Fruit fly (Drosophila melanogaster) whole organism, embryonic: ENCODE results near the gene CG32483.

Experiments used
- Adf1 ChIP-seq: fragments of 200-800 bp; sonication (Bioruptor generic); IDR thresholded peaks from 2 replicates; pipeline ENCODE4 v1.3.6; 2022; ENCODE audit warnings: missing biosample characterization, missing genetic modification characterization
- Aef1 ChIP-seq: fragments of 200-800 bp; sonication (Bioruptor generic); IDR thresholded peaks from 3 replicates; pipeline ENCODE4 v1.3.6; 2022; ENCODE audit warnings: missing biosample characterization, missing genetic modification characterization
- Antp ChIP-seq: fragments of 200-800 bp; sonication (Bioruptor generic); optimal IDR thresholded peaks from 3 replicates; lab custom pipeline; 2016; ENCODE audit warnings: missing biosample characterization, missing genetic modification characterization
- Awh ChIP-seq: fragments of 200-800 bp; sonication (Bioruptor generic); IDR thresholded peaks from 2 replicates; pipeline ENCODE4, ENCODE4 v1.3.6; 2022; ENCODE audit warnings: missing biosample characterization, missing genetic modification characterization
- B-H2 ChIP-seq: fragments of 200-800 bp; sonication (Bioruptor generic); optimal IDR thresholded peaks from 2 replicates; lab custom pipeline; 2018; ENCODE audit warnings: missing biosample characterization, mild to moderate bottlenecking, missing genetic modification characterization
- CG11695 ChIP-seq: fragments of 200-800 bp; sonication (Bioruptor generic); IDR thresholded peaks from 3 replicates; pipeline ENCODE4 v1.3.6; 2022; ENCODE audit warnings: missing biosample characterization, missing genetic modification characterization
- CG14710 ChIP-seq: fragments of 200-800 bp; sonication (Bioruptor generic); optimal IDR thresholded peaks from 3 replicates; lab custom pipeline; 2019; ENCODE audit warnings: missing biosample characterization, mild to moderate bottlenecking, missing genetic modification characterization, moderate library complexity
- CG1647 ChIP-seq: fragments of 200-800 bp; sonication (Bioruptor generic); optimal IDR thresholded peaks from 3 replicates; lab custom pipeline; 2016; ENCODE audit warnings: missing biosample characterization, missing genetic modification characterization
- CG16813 ChIP-seq: fragments of 200-800 bp; sonication (Bioruptor generic); IDR thresholded peaks from 3 replicates; pipeline ENCODE4 v1.3.6; 2022; ENCODE audit warnings: missing biosample characterization, missing genetic modification characterization; ENCODE audit not compliant: partially characterized antibody
- CG17361 ChIP-seq: fragments of 200-800 bp; sonication (Bioruptor generic); IDR thresholded peaks from 3 replicates; pipeline ENCODE4 v1.3.6; 2022; ENCODE audit warnings: missing biosample characterization, missing genetic modification characterization
- CG2202 ChIP-seq: fragments of 200-800 bp; sonication (Bioruptor generic); optimal IDR thresholded peaks from 2 replicates; lab custom pipeline; 2018; ENCODE audit warnings: missing biosample characterization, mild to moderate bottlenecking, missing genetic modification characterization
- CG2678 ChIP-seq: fragments of 200-800 bp; sonication (Bioruptor generic); optimal IDR thresholded peaks from 3 replicates; lab custom pipeline; 2019; ENCODE audit warnings: missing biosample characterization, mild to moderate bottlenecking, missing genetic modification characterization, moderate library complexity
- CG31224 ChIP-seq: fragments of 200-800 bp; sonication (Bioruptor generic); IDR thresholded peaks from 2 replicates; pipeline ENCODE4 v1.3.6; 2022; ENCODE audit warnings: missing biosample characterization, missing genetic modification characterization
- CG4282 ChIP-seq: fragments of 200-800 bp; sonication (Bioruptor generic); optimal IDR thresholded peaks from 2 replicates; lab custom pipeline; 2016; ENCODE audit warnings: missing biosample characterization, missing genetic modification characterization
- CG7745 ChIP-seq: fragments of 200-800 bp; sonication (Bioruptor generic); optimal IDR thresholded peaks from 2 replicates; lab custom pipeline; 2018; ENCODE audit warnings: missing biosample characterization, mild to moderate bottlenecking, missing genetic modification characterization, moderate library complexity
- CG7928 ChIP-seq: fragments of 200-800 bp; sonication (Bioruptor generic); optimal IDR thresholded peaks from 2 replicates; lab custom pipeline; 2017; ENCODE audit warnings: missing biosample characterization, mild to moderate bottlenecking, missing genetic modification characterization
- CG8359 ChIP-seq: fragments of 200-800 bp; sonication (Bioruptor generic); optimal IDR thresholded peaks from 2 replicates; lab custom pipeline; 2017; ENCODE audit warnings: missing biosample characterization, mild to moderate bottlenecking, missing genetic modification characterization, borderline replicate concordance
- D ChIP-seq, 2 experiments: fragments of 200-800 bp in 1 of 2; fragments of >200 bp in 1 of 2; sonication (Bioruptor generic) in 1 of 2; optimal IDR thresholded peaks; 2 replicates in 1 of 2; 3 replicates in 1 of 2; lab custom pipeline; 2017; ENCODE audit warnings: mild to moderate bottlenecking in 1 of 2, missing biosample characterization in 1 of 2, missing genetic modification characterization in 1 of 2, missing genetic modification reagents in 1 of 2
- Dad ChIP-seq: fragments of 200-800 bp; sonication (Bioruptor generic); optimal IDR thresholded peaks from 3 replicates; lab custom pipeline; 2016; ENCODE audit warnings: missing biosample characterization, missing genetic modification characterization
- Dip3 ChIP-seq: fragments of 200-800 bp; sonication (Bioruptor generic); optimal IDR thresholded peaks from 3 replicates; lab custom pipeline; 2016; ENCODE audit warnings: missing biosample characterization, missing genetic modification characterization
- Doc2 ChIP-seq: fragments of 200-800 bp; sonication (Bioruptor generic); IDR thresholded peaks from 2 replicates; pipeline ENCODE4 v1.3.6; 2022; ENCODE audit warnings: missing biosample characterization, missing genetic modification characterization
- Fer1 ChIP-seq: fragments of 200-800 bp; sonication (Bioruptor generic); optimal IDR thresholded peaks from 2 replicates; lab custom pipeline; 2017; ENCODE audit warnings: missing biosample characterization, mild to moderate bottlenecking, missing genetic modification characterization
- Hr51 ChIP-seq, 2 experiments: fragments of 200-800 bp; sonication (Bioruptor generic); optimal IDR thresholded peaks; 2 replicates in 1 of 2; 3 replicates in 1 of 2; lab custom pipeline; 2016 to 2018; ENCODE audit warnings: missing biosample characterization in 2 of 2, missing genetic modification characterization in 2 of 2, mild to moderate bottlenecking in 1 of 2, moderate library complexity in 1 of 2
- Lhr ChIP-seq: fragments of 200-800 bp; sonication (Bioruptor generic); optimal IDR thresholded peaks from 3 replicates; lab custom pipeline; 2017; ENCODE audit warnings: mild to moderate bottlenecking, missing biosample characterization, missing genetic modification reagents, missing genetic modification characterization
- MTF-1 ChIP-seq: fragments of 200-800 bp; sonication (Bioruptor generic); optimal IDR thresholded peaks from 2 replicates; lab custom pipeline; 2018; ENCODE audit warnings: missing biosample characterization, mild to moderate bottlenecking, missing genetic modification characterization, borderline replicate concordance
- Mrtf ChIP-seq: fragments of 200-800 bp; sonication (Bioruptor generic); IDR thresholded peaks from 3 replicates; pipeline ENCODE4 v1.3.6; 2022; ENCODE audit warnings: missing biosample characterization, missing genetic modification characterization
- Oaz ChIP-seq: fragments of 200-800 bp; sonication (Bioruptor generic); IDR thresholded peaks from 2 replicates; pipeline ENCODE4 v1.3.6; 2022; ENCODE audit warnings: missing biosample characterization, missing genetic modification characterization
- Pdp1 ChIP-seq, 2 experiments: fragments of 200-800 bp; sonication (Bioruptor generic); optimal IDR thresholded peaks; 3 replicates each; lab custom pipeline; 2016; ENCODE audit warnings: missing biosample characterization in 2 of 2, missing genetic modification characterization in 2 of 2, mild to moderate bottlenecking in 1 of 2, moderate library complexity in 1 of 2
- Sin3A ChIP-seq: fragments of >200 bp; optimal IDR thresholded peaks from 2 replicates; lab custom pipeline; 2018
- Six4 ChIP-seq: fragments of 200-800 bp; sonication (Bioruptor generic); optimal IDR thresholded peaks from 2 replicates; lab custom pipeline; 2016; ENCODE audit warnings: missing biosample characterization, missing genetic modification characterization
- Trl ChIP-seq, 3 experiments: fragments of >200 bp in 2 of 3; fragments of 200-800 bp in 1 of 3; sonication (Bioruptor generic) in 1 of 3; optimal IDR thresholded peaks; 2 replicates in 1 of 3; 3 replicates in 2 of 3; lab custom pipeline; 2016 to 2017; ENCODE audit warnings: missing biosample characterization in 1 of 3, missing genetic modification characterization in 1 of 3
- Xrp1 ChIP-seq: fragments of 200-800 bp; sonication (Bioruptor generic); IDR thresholded peaks from 2 replicates; pipeline ENCODE4 v1.3.6; 2022; ENCODE audit warnings: missing biosample characterization, missing genetic modification characterization
- az2 ChIP-seq: fragments of 200-800 bp; sonication (Bioruptor generic); optimal IDR thresholded peaks from 3 replicates; lab custom pipeline; 2016; ENCODE audit warnings: missing biosample characterization, missing genetic modification characterization
- cas ChIP-seq: fragments of 200-800 bp; sonication (Bioruptor generic); IDR thresholded peaks from 2 replicates; pipeline ENCODE4 v1.3.6; 2022; ENCODE audit warnings: missing biosample characterization, missing genetic modification characterization
- croc ChIP-seq: fragments of 200-800 bp; sonication (Bioruptor generic); conservative IDR thresholded peaks from 3 replicates; pipeline ENCODE4 v1.3.6; 2022; ENCODE audit warnings: missing biosample characterization, missing genetic modification characterization
- crp ChIP-seq, 2 experiments: fragments of 200-800 bp; sonication (Bioruptor generic); optimal IDR thresholded peaks; 2 replicates in 1 of 2; 3 replicates in 1 of 2; lab custom pipeline; 2017; ENCODE audit warnings: missing biosample characterization in 2 of 2, missing genetic modification characterization in 2 of 2, mild to moderate bottlenecking in 1 of 2, moderate library complexity in 1 of 2
- ftz-f1 ChIP-seq: fragments of 200-800 bp; sonication (Bioruptor generic); optimal IDR thresholded peaks from 2 replicates; lab custom pipeline; 2016; ENCODE audit warnings: missing biosample characterization, missing genetic modification characterization
- gcm ChIP-seq: fragments of 200-800 bp; sonication (Bioruptor generic); optimal IDR thresholded peaks from 2 replicates; lab custom pipeline; 2019; ENCODE audit warnings: missing biosample characterization, mild to moderate bottlenecking, missing genetic modification characterization, moderate library complexity
- hbn ChIP-seq: fragments of 200-800 bp; sonication (Bioruptor generic); IDR thresholded peaks from 2 replicates; pipeline ENCODE4 v1.3.6; 2022; ENCODE audit warnings: missing biosample characterization, missing genetic modification characterization; ENCODE audit not compliant: partially characterized antibody
- her ChIP-seq: fragments of 200-800 bp; sonication (Bioruptor generic); optimal IDR thresholded peaks from 2 replicates; lab custom pipeline; 2016; ENCODE audit warnings: missing biosample characterization, missing genetic modification characterization
- ind ChIP-seq: fragments of 200-800 bp; sonication (Bioruptor generic); optimal IDR thresholded peaks from 3 replicates; lab custom pipeline; 2016; ENCODE audit warnings: missing biosample characterization, missing genetic modification characterization
- insv ChIP-seq, 2 experiments: fragments of 200-800 bp; sonication (Bioruptor generic); optimal IDR thresholded peaks; 3 replicates each; lab custom pipeline; 2016 to 2018; ENCODE audit warnings: missing biosample characterization in 2 of 2, missing genetic modification characterization in 2 of 2
- lov ChIP-seq, 2 experiments: fragments of 200-800 bp in 1 of 2; fragments of >200 bp in 1 of 2; sonication (Bioruptor generic) in 1 of 2; IDR thresholded peaks in 1 of 2; optimal IDR thresholded peaks in 1 of 2; 2 replicates in 1 of 2; 3 replicates in 1 of 2; pipeline versions ENCODE4 v1.3.6 to Lab custom; 2017 to 2022; ENCODE audit warnings: missing biosample characterization in 1 of 2, missing genetic modification characterization in 1 of 2
- oc ChIP-seq: fragments of 200-800 bp; sonication (Bioruptor generic); optimal IDR thresholded peaks from 2 replicates; lab custom pipeline; 2018; ENCODE audit warnings: missing biosample characterization, mild to moderate bottlenecking, missing genetic modification characterization, moderate library complexity
- sima ChIP-seq: fragments of 200-800 bp; sonication (Bioruptor generic); optimal IDR thresholded peaks from 2 replicates; lab custom pipeline; 2016; ENCODE audit warnings: missing biosample characterization, missing genetic modification characterization
- twi ChIP-seq: fragments of 200-800 bp; optimal IDR thresholded peaks from 2 replicates; lab custom pipeline; 2019; ENCODE audit warnings: missing biosample characterization, mild to moderate bottlenecking, missing genetic modification characterization, moderate library complexity
- z ChIP-seq: fragments of 200-800 bp; sonication (Bioruptor generic); IDR thresholded peaks from 3 replicates; pipeline ENCODE4 v1.3.6; 2022; ENCODE audit warnings: missing biosample characterization, missing genetic modification characterization
- zen ChIP-seq: fragments of 200-800 bp; sonication (Bioruptor generic); optimal IDR thresholded peaks from 3 replicates; lab custom pipeline; 2018; ENCODE audit warnings: missing biosample characterization, mild to moderate bottlenecking, missing genetic modification characterization, moderate library complexity

Gene CG32483

dm6 chr3L:642146-642864 is 47.6 kb downstream of the CG32483 start (continued):
- TF ChIP-seq ind (GFP tag; lab: Kevin White, UChicago) = peak; percentile 37
- no peak for TF ChIP-seq Pdp1 (GFP tag; optimal IDR thresholded peaks at IDR 0.05; lab: Kevin White, UChicago)
- TF ChIP-seq CG2202 (tag; lab: Kevin White, UChicago) = no peak
- TF ChIP-seq CG4282 = no peak
- TF ChIP-seq crp (GFP tag; optimal IDR thresholded peaks at IDR 0.05; lab: Kevin White, UChicago) = no peak
- TF ChIP-seq Six4 (GFP tag; lab: Kevin White, UChicago) = peak; percentile 7
- 0 out of 3 replicates have a peak, but pooled peaks have one; percentile 31 for TF ChIP-seq Mrtf (GFP tag; lab: Robert Waterston, UW)
- no peak for TF ChIP-seq Dip3 (GFP tag; lab: Kevin White, UChicago)
- no peak for TF ChIP-seq D (optimal IDR thresholded peaks at IDR 0.05; lab: Kevin White, UChicago)
- TF ChIP-seq D (GFP tag; optimal IDR thresholded peaks at IDR 0.05; lab: Kevin White, UChicago) = peak; percentile 54
- 0 out of 2 replicates have a peak, but pooled peaks have one; percentile 28 for TF ChIP-seq CG31224 (GFP tag; lab: Robert Waterston, UW)
- TF ChIP-seq az2 (GFP tag; lab: Kevin White, UChicago) = peak; percentile 60
- no peak for TF ChIP-seq CG16813 (GFP tag; lab: Robert Waterston, UW)
- no peak for TF ChIP-seq CG7745 (tag; lab: Kevin White, UChicago)
- TF ChIP-seq CG17361 (GFP tag; lab: Robert Waterston, UW) = peak; percentile 76
- TF ChIP-seq Trl (optimal IDR thresholded peaks at IDR 0.05; lab: Kevin White, UChicago) = no peak
- no peak for TF ChIP-seq Trl (GFP tag; optimal IDR thresholded peaks at IDR 0.05; lab: Kevin White, UChicago)
- TF ChIP-seq oc (tag; lab: Kevin White, UChicago) = no peak
- TF ChIP-seq lov (optimal IDR thresholded peaks at IDR 0.05; lab: Kevin White, UChicago) = no peak
- 0 out of 3 replicates have a peak, but pooled peaks have one; percentile 20 for TF ChIP-seq lov (GFP tag; IDR thresholded peaks at IDR 0.05; lab: Robert Waterston, UW)
- TF ChIP-seq ftz-f1 (GFP tag; lab: Kevin White, UChicago) = no peak
- peak; percentile 34; the same call in 1 of the 3 replicates for TF ChIP-seq croc (GFP tag; lab: Robert Waterston, UW)
- peak; percentile 3 for TF ChIP-seq zen
- no peak for TF ChIP-seq Dad (GFP tag; lab: Kevin White, UChicago)
- TF ChIP-seq CG11695 (GFP tag; lab: Robert Waterston, UW) = peak; percentile 20; the same call in 1 of the 3 replicates
- TF ChIP-seq Antp = no peak
- TF ChIP-seq insv (GFP tag; optimal IDR thresholded peaks at IDR 0.05; lab: Kevin White, UChicago) = no peak
- TF ChIP-seq CG1647 = no peak
- peak in 1 of 2 experiments; percentile 82 for TF ChIP-seq Hr51 (GFP tag; optimal IDR thresholded peaks at IDR 0.05; lab: Kevin White, UChicago)
- TF ChIP-seq hbn (GFP tag; lab: Robert Waterston, UW) = no peak
- no peak for TF ChIP-seq Aef1 (GFP tag; lab: Robert Waterston, UW)
- TF ChIP-seq Fer1 = peak; percentile 54
- TF ChIP-seq MTF-1 (GFP tag; lab: Kevin White, UChicago) = no peak
- TF ChIP-seq Doc2 (GFP tag; lab: Robert Waterston, UW) = no peak
- TF ChIP-seq Adf1 = no peak
- no peak for TF ChIP-seq cas
- TF ChIP-seq B-H2 (GFP tag; lab: Kevin White, UChicago) = no peak
- no peak for TF ChIP-seq Lhr (GFP tag; lab: Kevin White, UChicago)
- TF ChIP-seq CG8359 (GFP tag; lab: Kevin White, UChicago) = peak; percentile 12
- TF ChIP-seq z (GFP tag; lab: Robert Waterston, UW) = no peak
- TF ChIP-seq gcm (GFP tag; lab: Kevin White, UChicago) = peak; percentile 69
- peak; percentile 63 for TF ChIP-seq Xrp1 (GFP tag; lab: Robert Waterston, UW)
- peak; percentile 17; the same call in 1 of the 2 replicates for TF ChIP-seq Awh (GFP tag; lab: Robert Waterston, UW)
- TF ChIP-seq sima (GFP tag; lab: Kevin White, UChicago) = no peak
- TF ChIP-seq Sin3A (lab: Kevin White, UChicago) = no peak
- TF ChIP-seq twi = no peak
- TF ChIP-seq CG14710 (tag; lab: Kevin White, UChicago) = peak; percentile 58
- TF ChIP-seq Oaz (GFP tag; lab: Robert Waterston, UW) = no peak
- TF ChIP-seq CG7928 (GFP tag; lab: Kevin White, UChicago) = no peak
- TF ChIP-seq her (GFP tag; lab: Kevin White, UChicago) = no peak
- TF ChIP-seq CG2678 (tag; lab: Kevin White, UChicago) = peak; percentile 71
